Worm (Caenorhabditis elegans) whole organism, midembryonic: ENCODE results near the gene atp-2.

ENCODE experiments used
- T22C8.4 ChIP-seq: fragments of 200-800 bp; sonication (Bioruptor generic); IDR thresholded peaks from 2 replicates; pipeline ENCODE4 v1.3.6; 2022; ENCODE audit warnings: missing genetic modification characterization, missing compliant biosample characterization
- cog-1 ChIP-seq: sonication (generic microtip); optimal IDR thresholded peaks from 2 replicates; lab custom pipeline; 2016; ENCODE audit warnings: missing genetic modification characterization, missing compliant biosample characterization
- flt-1 ChIP-seq: fragments of 200-800 bp; sonication (Bioruptor generic); IDR thresholded peaks from 2 replicates; pipeline ENCODE4 v1.3.6; 2022; ENCODE audit warnings: missing genetic modification characterization, missing compliant biosample characterization
- klf-2 ChIP-seq: fragments of 200-800 bp; sonication (Bioruptor generic); conservative IDR thresholded peaks from 2 replicates; pipeline ENCODE4 v1.3.6; 2022; ENCODE audit warnings: missing genetic modification reagents, missing genetic modification characterization, missing compliant biosample characterization
- med-1 ChIP-seq: sonication (generic microtip); optimal IDR thresholded peaks from 2 replicates; lab custom pipeline; 2017; ENCODE audit warnings: missing genetic modification characterization, mild to moderate bottlenecking, missing compliant biosample characterization, antibody characterized with exemption, missing genetic modification reagents; ENCODE audit not compliant: insufficient read depth
- ref-1 ChIP-seq: fragments of 200-800 bp; sonication (Bioruptor generic); conservative IDR thresholded peaks from 2 replicates; pipeline ENCODE4 v1.3.6; 2022; ENCODE audit warnings: missing genetic modification reagents, missing genetic modification characterization, missing compliant biosample characterization
- tab-1 ChIP-seq: fragments of 200-800 bp; sonication (Bioruptor generic); IDR thresholded peaks from 2 replicates; pipeline ENCODE4 v1.3.6; 2022; ENCODE audit warnings: missing genetic modification characterization, missing compliant biosample characterization
- ztf-23 ChIP-seq: fragments of 200-800 bp; sonication (Bioruptor generic); IDR thresholded peaks from 2 replicates; pipeline ENCODE4 v1.3.6; 2022; ENCODE audit warnings: missing genetic modification reagents, missing genetic modification characterization, missing compliant biosample characterization
- ztf-29 ChIP-seq: fragments of 200-800 bp; sonication (Bioruptor generic); IDR thresholded peaks from 2 replicates; pipeline ENCODE4 v1.3.6; 2022; ENCODE audit warnings: missing genetic modification reagents, missing genetic modification characterization, missing compliant biosample characterization

atp-2 gene

DNA sequence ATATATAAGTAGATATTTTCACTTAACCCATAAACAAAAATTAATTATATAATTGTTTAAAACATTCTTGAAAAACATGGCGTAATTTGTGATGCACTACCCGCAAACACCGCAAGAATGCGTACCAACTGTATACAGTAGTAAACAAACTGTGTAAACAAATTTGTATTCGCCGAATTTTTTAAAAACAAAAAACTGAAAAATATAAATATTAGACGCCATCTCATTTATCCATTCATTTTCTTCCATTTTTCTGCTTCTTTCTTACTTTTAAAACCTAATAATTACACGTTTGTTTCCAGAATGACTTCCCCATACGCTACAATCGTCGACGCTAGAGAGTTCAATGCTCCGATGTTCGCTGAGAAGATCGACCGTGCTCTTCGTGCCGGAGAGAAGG is 2.9 kb upstream of the atp-2 start, which contains the start of gene nex-1:
Gene nex-1 (plus strand): TSS at position 301 of the 400 bp plus-strand sequence.
- TF ChIP-seq ztf-29 (GFP tag; lab: Robert Waterston, UW) (no peak), flt-1 (GFP tag; lab: Robert Waterston, UW) (no peak), T22C8.4 (GFP tag; lab: Robert Waterston, UW) (no peak), klf-2 (GFP tag; lab: Robert Waterston, UW) (no peak), med-1 (GFP tag; lab: Kevin White, UChicago) (no peak), ref-1 (no peak)

DNA sequence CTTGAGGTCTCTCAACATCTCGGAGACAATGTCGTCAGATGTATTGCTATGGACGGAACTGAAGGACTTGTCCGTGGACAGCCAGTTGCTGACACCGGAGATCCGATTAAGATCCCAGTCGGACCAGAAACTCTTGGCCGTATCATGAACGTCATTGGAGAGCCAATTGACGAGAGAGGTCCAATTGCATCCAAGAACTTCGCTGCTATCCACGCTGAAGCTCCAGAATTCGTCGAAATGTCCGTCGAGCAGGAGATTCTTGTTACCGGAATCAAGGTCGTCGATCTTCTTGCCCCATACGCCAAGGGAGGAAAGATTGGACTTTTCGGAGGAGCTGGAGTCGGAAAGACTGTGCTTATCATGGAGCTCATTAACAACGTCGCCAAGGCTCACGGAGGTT is 622 bp downstream of the atp-2 start:
- no peak for TF ChIP-seq ref-1
- TF ChIP-seq med-1 (GFP tag; lab: Kevin White, UChicago), result no peak
- TF ChIP-seq ztf-23, result no peak
- TF ChIP-seq cog-1 (tag; lab: Kevin White, UChicago), result no peak
- TF ChIP-seq klf-2 (GFP tag; lab: Robert Waterston, UW), result no peak
- no peak for TF ChIP-seq T22C8.4 (GFP tag; lab: Robert Waterston, UW)
- TF ChIP-seq flt-1 (GFP tag; lab: Robert Waterston, UW), result no peak
- TF ChIP-seq tab-1 (GFP tag; lab: Robert Waterston, UW), result no peak
- TF ChIP-seq ztf-29 (GFP tag; lab: Robert Waterston, UW), result no peak

- TF ChIP-seq ztf-23, result no peak
- no peak for TF ChIP-seq flt-1 (GFP tag; lab: Robert Waterston, UW)
- TF ChIP-seq cog-1 (tag; lab: Kevin White, UChicago), result no peak
- no peak for TF ChIP-seq ztf-29 (GFP tag; lab: Robert Waterston, UW)
- TF ChIP-seq tab-1 (GFP tag; lab: Robert Waterston, UW), result no peak
- TF ChIP-seq ref-1, result no peak
- TF ChIP-seq T22C8.4 (GFP tag; lab: Robert Waterston, UW), result no peak
- no peak for TF ChIP-seq med-1 (GFP tag; lab: Kevin White, UChicago)
- TF ChIP-seq klf-2 (GFP tag; lab: Robert Waterston, UW), result no peak
Measured at ce11 chrIII:5229511-5230250, 1.5 kb downstream of the atp-2 start.

ce11 chrIII:5230415-5230814 is 2.2 kb downstream of the atp-2 start, which contains the start of gene prmt-5:
TSS of gene prmt-5 (plus strand) at chrIII:5230555.
- TF ChIP-seq T22C8.4 (GFP tag; lab: Robert Waterston, UW) (no peak), ref-1 (no peak), med-1 (GFP tag; lab: Kevin White, UChicago) (no peak), klf-2 (GFP tag; lab: Robert Waterston, UW) (no peak)

DNA sequence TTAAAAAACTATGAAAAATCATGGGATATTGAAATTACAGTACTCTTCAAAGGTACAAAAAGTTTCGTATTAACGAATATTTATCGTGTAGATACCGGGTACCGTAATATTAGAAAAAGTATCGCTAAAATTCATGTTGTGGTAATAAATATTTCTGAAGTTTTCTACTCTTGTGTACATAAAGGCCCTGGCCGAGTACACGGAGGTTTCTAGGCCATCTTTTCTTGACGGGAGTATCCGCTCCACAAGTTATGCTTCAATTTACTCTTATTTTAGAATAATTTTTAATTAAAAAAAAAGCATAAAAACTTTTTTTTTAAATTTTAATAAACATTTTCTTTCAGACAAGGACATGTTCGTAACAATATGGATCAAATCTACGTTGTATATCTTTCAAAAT is 4.9 kb downstream of the atp-2 start:
- TF ChIP-seq flt-1 (GFP tag; lab: Robert Waterston, UW) (no peak), ztf-29 (GFP tag; lab: Robert Waterston, UW) (no peak), ztf-23 (no peak), cog-1 (tag; lab: Kevin White, UChicago) (no peak), ref-1 (no peak), tab-1 (GFP tag; lab: Robert Waterston, UW) (no peak), med-1 (GFP tag; lab: Kevin White, UChicago) (no peak), T22C8.4 (GFP tag; lab: Robert Waterston, UW) (no peak), klf-2 (GFP tag; lab: Robert Waterston, UW) (no peak)

ce11 chrIII:5234312-5234711 is 6.1 kb downstream of the atp-2 start, which contains the start of gene mrps-26:
TSS of gene mrps-26 (plus strand) at chrIII:5234612.
- TF ChIP-seq ztf-29 (GFP tag; lab: Robert Waterston, UW) (no peak), T22C8.4 (GFP tag; lab: Robert Waterston, UW) (no peak), klf-2 (GFP tag; lab: Robert Waterston, UW) (no peak), med-1 (GFP tag; lab: Kevin White, UChicago) (no peak), ref-1 (no peak), flt-1 (GFP tag; lab: Robert Waterston, UW) (no peak), tab-1 (GFP tag; lab: Robert Waterston, UW) (no peak), ztf-23 (no peak), cog-1 (tag; lab: Kevin White, UChicago) (no peak)

DNA sequence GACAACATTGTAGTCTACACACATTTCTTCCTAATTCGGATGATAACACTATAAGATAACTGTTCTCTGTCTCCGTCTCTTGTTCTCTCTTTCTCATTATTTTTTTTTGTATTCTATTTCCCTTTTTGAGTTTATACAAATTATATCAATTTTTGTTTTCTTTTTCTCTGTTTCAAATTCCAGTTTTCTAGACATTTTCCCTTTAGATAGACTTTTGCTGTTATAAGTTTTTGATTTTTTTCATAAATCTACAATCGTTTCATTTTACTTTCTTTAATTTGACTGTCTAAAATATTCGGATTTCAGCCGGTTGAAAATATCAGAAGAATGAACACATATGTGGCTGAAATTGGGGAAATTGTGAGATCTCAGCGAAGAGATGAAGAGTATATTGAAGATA is 7.9 kb downstream of the atp-2 start, which contains the start of gene prx-10:
Gene prx-10 (plus strand): TSS at position 301 of the 400 bp plus-strand sequence.
- TF ChIP-seq flt-1 (GFP tag; lab: Robert Waterston, UW), result no peak
- TF ChIP-seq tab-1 (GFP tag; lab: Robert Waterston, UW), result no peak
- no peak for TF ChIP-seq klf-2 (GFP tag; lab: Robert Waterston, UW)
- TF ChIP-seq T22C8.4 (GFP tag; lab: Robert Waterston, UW), result no peak
- no peak for TF ChIP-seq ztf-29 (GFP tag; lab: Robert Waterston, UW)

- TF ChIP-seq med-1 (GFP tag; lab: Kevin White, UChicago), result no peak
- TF ChIP-seq ztf-29 (GFP tag; lab: Robert Waterston, UW), result no peak
- no peak for TF ChIP-seq flt-1 (GFP tag; lab: Robert Waterston, UW)
- TF ChIP-seq T22C8.4 (GFP tag; lab: Robert Waterston, UW), result no peak
Measured at ce11 chrIII:5241854-5242253, 13.6 kb downstream of the atp-2 start.

DNA sequence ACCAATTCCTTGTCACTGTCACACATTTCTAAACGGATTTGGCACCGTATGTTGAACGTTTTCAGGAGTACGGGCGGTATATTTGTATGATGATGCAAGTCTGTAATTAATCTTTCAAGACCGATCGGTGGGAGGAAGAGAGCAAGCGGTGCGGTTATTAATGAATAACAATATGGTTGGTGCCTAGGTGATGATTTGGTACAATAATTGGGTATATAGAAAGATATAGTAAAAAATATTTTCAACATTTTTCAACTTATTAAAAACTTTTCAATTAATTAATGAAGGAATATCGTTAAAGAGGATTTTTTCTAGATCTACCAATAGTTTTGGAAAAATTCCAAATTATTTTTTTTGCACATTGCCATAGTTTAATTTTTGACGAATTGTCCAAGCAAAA is 16.3 kb downstream of the atp-2 start, which contains the start of gene cnd-1:
Gene cnd-1 (minus strand): TSS at position 101 of the 400 bp plus-strand sequence.
- TF ChIP-seq tab-1 (GFP tag; lab: Robert Waterston, UW), result no peak
- TF ChIP-seq ref-1, result no peak
- TF ChIP-seq flt-1 (GFP tag; lab: Robert Waterston, UW), result no peak
- no peak for TF ChIP-seq T22C8.4 (GFP tag; lab: Robert Waterston, UW)
- TF ChIP-seq klf-2 (GFP tag; lab: Robert Waterston, UW), result no peak
- no peak for TF ChIP-seq med-1 (GFP tag; lab: Kevin White, UChicago)
- no peak for TF ChIP-seq ztf-29 (GFP tag; lab: Robert Waterston, UW)
- TF ChIP-seq cog-1 (tag; lab: Kevin White, UChicago), result no peak
- TF ChIP-seq ztf-23, result no peak
